Worm (Caenorhabditis elegans) whole organism, L1 larva: ENCODE results near the gene Y38C1AA.7.

ENCODE experiments used
- C16A3.4 ChIP-seq: fragments of 150-350 bp; optimal IDR thresholded peaks from 2 replicates; lab custom pipeline; 2014; ENCODE audit warnings: missing biosample characterization, missing genetic modification characterization
- alr-1 ChIP-seq: fragments of 200-800 bp; sonication (Bioruptor generic); optimal IDR thresholded peaks from 2 replicates; lab custom pipeline; 2018; ENCODE audit warnings: borderline replicate concordance, mild to moderate bottlenecking, missing genetic modification characterization, missing compliant biosample characterization
- aly-2 ChIP-seq: fragments of 150-350 bp; optimal IDR thresholded peaks from 2 replicates; lab custom pipeline; 2014; ENCODE audit warnings: missing biosample characterization, missing genetic modification characterization
- ama-1 ChIP-seq: fragments of 150-350 bp; optimal IDR thresholded peaks from 2 replicates; lab custom pipeline; 2014
- blmp-1 ChIP-seq: fragments of 150-350 bp; optimal IDR thresholded peaks from 2 replicates; lab custom pipeline; 2014; ENCODE audit warnings: missing biosample characterization, missing genetic modification characterization
- ceh-63 ChIP-seq: fragments of 200-800 bp; sonication (Bioruptor generic); optimal IDR thresholded peaks from 2 replicates; lab custom pipeline; 2018; ENCODE audit warnings: mild to moderate bottlenecking, missing genetic modification characterization, missing compliant biosample characterization
- ceh-8 ChIP-seq: fragments of 200-800 bp; sonication (Bioruptor generic); optimal IDR thresholded peaks from 2 replicates; lab custom pipeline; 2018; ENCODE audit warnings: mild to moderate bottlenecking, missing genetic modification characterization, moderate library complexity, missing compliant biosample characterization
- ceh-82 ChIP-seq, 3 experiments: fragments of 150-350 bp in 1 of 3; sonication (generic microtip) in 2 of 3; optimal IDR thresholded peaks; 2 replicates each; lab custom pipeline; 2014 to 2017; ENCODE audit warnings: missing biosample characterization in 3 of 3, missing genetic modification characterization in 3 of 3
- ceh-90 ChIP-seq: sonication (generic microtip); optimal IDR thresholded peaks from 2 replicates; lab custom pipeline; 2016; ENCODE audit warnings: missing genetic modification characterization, missing compliant biosample characterization
- dpl-1 ChIP-seq, 3 experiments: fragments of 150-350 bp in 2 of 3; sonication (generic microtip) in 1 of 3; optimal IDR thresholded peaks; 2 replicates each; lab custom pipeline; 2014 to 2017; ENCODE audit warnings: missing biosample characterization in 3 of 3, missing genetic modification characterization in 3 of 3, missing genetic modification reagents in 3 of 3
- dsc-1 ChIP-seq: sonication (generic microtip); optimal IDR thresholded peaks from 2 replicates; lab custom pipeline; 2016; ENCODE audit warnings: mild to moderate bottlenecking, missing genetic modification characterization, missing compliant biosample characterization
- efl-3 ChIP-seq: fragments of 200-800 bp; sonication (Bioruptor generic); optimal IDR thresholded peaks from 2 replicates; lab custom pipeline; 2018; ENCODE audit warnings: mild to moderate bottlenecking, missing genetic modification characterization, missing compliant biosample characterization
- egl-13 ChIP-seq: sonication (generic microtip); optimal IDR thresholded peaks from 2 replicates; lab custom pipeline; 2016; ENCODE audit warnings: missing genotype, missing genetic modification reagents, missing genetic modification characterization, missing compliant biosample characterization
- egl-27 ChIP-seq, 2 experiments: fragments of 150-350 bp in 1 of 2; sonication (generic microtip); optimal IDR thresholded peaks; 3 replicates each; lab custom pipeline; 2017 to 2018; ENCODE audit warnings: missing biosample characterization in 2 of 2, missing genetic modification characterization in 2 of 2, missing genetic modification reagents in 2 of 2
- elt-2 ChIP-seq: sonication (generic microtip); optimal IDR thresholded peaks from 2 replicates; lab custom pipeline; 2016; ENCODE audit warnings: missing genetic modification characterization, mild to moderate bottlenecking, inconsistent platforms, missing compliant biosample characterization, missing genetic modification reagents
- ets-5 ChIP-seq: fragments of 200-800 bp; sonication (Bioruptor generic); IDR thresholded peaks from 2 replicates; pipeline ENCODE4 v1.3.6; 2022; ENCODE audit warnings: missing genetic modification characterization, missing compliant biosample characterization
- fkh-8 ChIP-seq: sonication (generic microtip); optimal IDR thresholded peaks from 2 replicates; lab custom pipeline; 2016; ENCODE audit warnings: mild to moderate bottlenecking, missing genetic modification characterization, missing compliant biosample characterization
- fos-1 ChIP-seq: fragments of 150-350 bp; optimal IDR thresholded peaks from 2 replicates; lab custom pipeline; 2014; ENCODE audit warnings: missing biosample characterization, missing genetic modification characterization
- grh-1 ChIP-seq: fragments of 200-800 bp; sonication (Bioruptor generic); IDR thresholded peaks from 2 replicates; pipeline ENCODE4 v1.3.6; 2022; ENCODE audit warnings: missing genetic modification reagents, missing genetic modification characterization, missing compliant biosample characterization
- hpl-2 ChIP-seq: fragments of 150-350 bp; optimal IDR thresholded peaks from 2 replicates; lab custom pipeline; 2014; ENCODE audit warnings: missing biosample characterization, missing genetic modification reagents, missing genetic modification characterization
- isw-1 ChIP-seq: fragments of 200-800 bp; sonication (Bioruptor generic); IDR thresholded peaks from 2 replicates; pipeline ENCODE4 v1.3.6; 2022; ENCODE audit warnings: missing genetic modification characterization, missing compliant biosample characterization
- jun-1 ChIP-seq: fragments of 150-350 bp; optimal IDR thresholded peaks from 2 replicates; lab custom pipeline; 2014; ENCODE audit warnings: missing biosample characterization, missing genetic modification reagents, missing genetic modification characterization
- lin-13 ChIP-seq: fragments of 150-350 bp; optimal IDR thresholded peaks from 2 replicates; lab custom pipeline; 2014; ENCODE audit warnings: missing biosample characterization, missing genetic modification reagents, missing genetic modification characterization
- lin-14 ChIP-seq: fragments of 200-800 bp; sonication (Bioruptor generic); optimal IDR thresholded peaks from 2 replicates; lab custom pipeline; 2018; ENCODE audit warnings: mild to moderate bottlenecking, missing genetic modification characterization, moderate library complexity, missing compliant biosample characterization
- lin-35 ChIP-seq, 2 experiments: fragments of 150-350 bp; optimal IDR thresholded peaks; 2 replicates each; lab custom pipeline; 2014; ENCODE audit warnings: missing biosample characterization in 2 of 2, missing genetic modification characterization in 2 of 2, missing genetic modification reagents in 2 of 2
- lir-3 ChIP-seq: sonication (generic microtip); optimal IDR thresholded peaks from 2 replicates; lab custom pipeline; 2016; ENCODE audit warnings: mild to moderate bottlenecking, missing genetic modification characterization, moderate library complexity, missing compliant biosample characterization; ENCODE audit not compliant: poor library complexity
- lsy-2 ChIP-seq, 2 experiments: fragments of 150-350 bp; optimal IDR thresholded peaks; 2 replicates each; lab custom pipeline; 2014; ENCODE audit warnings: missing biosample characterization in 2 of 2, missing genetic modification characterization in 2 of 2
- mdl-1 ChIP-seq, 2 experiments: fragments of 150-350 bp; optimal IDR thresholded peaks; 2 replicates each; lab custom pipeline; 2014 to 2017; ENCODE audit warnings: missing biosample characterization in 2 of 2, missing genetic modification characterization in 2 of 2, inconsistent platforms in 1 of 2
- mef-2 ChIP-seq: fragments of 150-350 bp; optimal IDR thresholded peaks from 2 replicates; lab custom pipeline; 2014; ENCODE audit warnings: missing biosample characterization, missing genetic modification characterization
- nhr-237 ChIP-seq: fragments of 150-350 bp; optimal IDR thresholded peaks from 2 replicates; lab custom pipeline; 2014; ENCODE audit warnings: missing biosample characterization, missing genetic modification characterization
- nhr-28 ChIP-seq: fragments of 150-350 bp; optimal IDR thresholded peaks from 2 replicates; lab custom pipeline; 2014; ENCODE audit warnings: missing biosample characterization, missing genetic modification characterization
- nhr-77 ChIP-seq: fragments of 150-350 bp; optimal IDR thresholded peaks from 2 replicates; lab custom pipeline; 2014; ENCODE audit warnings: missing biosample characterization, missing genetic modification characterization
- pag-3 ChIP-seq: sonication (generic microtip); optimal IDR thresholded peaks from 2 replicates; lab custom pipeline; 2017; ENCODE audit warnings: missing genetic modification characterization, mild to moderate bottlenecking, missing compliant biosample characterization, antibody characterized with exemption, borderline replicate concordance; ENCODE audit not compliant: insufficient read depth
- rnt-1 ChIP-seq: sonication (generic microtip); optimal IDR thresholded peaks from 2 replicates; lab custom pipeline; 2016; ENCODE audit warnings: mild to moderate bottlenecking, missing genetic modification characterization, moderate library complexity, missing compliant biosample characterization
- skn-1 ChIP-seq: fragments of 150-350 bp; optimal IDR thresholded peaks from 2 replicates; lab custom pipeline; 2014; ENCODE audit warnings: missing biosample characterization, missing genetic modification characterization
- snpc-4 ChIP-seq: fragments of 150-350 bp; optimal IDR thresholded peaks from 2 replicates; lab custom pipeline; 2014; ENCODE audit warnings: missing biosample characterization, missing genetic modification characterization
- swsn-7 ChIP-seq: sonication (generic microtip); optimal IDR thresholded peaks from 2 replicates; lab custom pipeline; 2016; ENCODE audit warnings: missing genetic modification characterization, missing compliant biosample characterization
- tbx-2 ChIP-seq: sonication (generic microtip); optimal IDR thresholded peaks from 2 replicates; lab custom pipeline; 2016; ENCODE audit warnings: missing genetic modification characterization, missing compliant biosample characterization
- tlp-1 ChIP-seq: fragments of 150-350 bp; optimal IDR thresholded peaks from 2 replicates; lab custom pipeline; 2014; ENCODE audit warnings: missing biosample characterization, missing genetic modification characterization
- unc-130 ChIP-seq: fragments of 150-350 bp; optimal IDR thresholded peaks from 2 replicates; lab custom pipeline; 2017; ENCODE audit warnings: missing biosample characterization, missing genetic modification characterization, inconsistent platforms
- unc-30 ChIP-seq: sonication (generic microtip); optimal IDR thresholded peaks from 2 replicates; lab custom pipeline; 2017; ENCODE audit warnings: missing biosample characterization, missing genetic modification characterization
- unc-62 ChIP-seq: fragments of 150-350 bp; optimal IDR thresholded peaks from 2 replicates; lab custom pipeline; 2014; ENCODE audit warnings: missing biosample characterization, missing genetic modification reagents, missing genetic modification characterization
- unc-86 ChIP-seq: sonication (generic microtip); optimal IDR thresholded peaks from 2 replicates; lab custom pipeline; 2016; ENCODE audit warnings: missing genetic modification characterization, missing compliant biosample characterization
- unc-98 ChIP-seq: fragments of 200-800 bp; sonication (Bioruptor generic); IDR thresholded peaks from 2 replicates; pipeline ENCODE4 v1.3.6; 2022; ENCODE audit warnings: missing genetic modification characterization, missing compliant biosample characterization
- xbp-1 ChIP-seq: sonication (generic microtip); optimal IDR thresholded peaks from 2 replicates; lab custom pipeline; 2016; ENCODE audit warnings: missing genetic modification characterization, missing compliant biosample characterization
- zip-4 ChIP-seq: fragments of 200-800 bp; sonication (Bioruptor generic); optimal IDR thresholded peaks from 2 replicates; lab custom pipeline; 2018; ENCODE audit warnings: mild to moderate bottlenecking, missing genetic modification characterization, moderate library complexity, missing compliant biosample characterization
- ztf-11 ChIP-seq, 2 experiments: sonication (generic microtip); optimal IDR thresholded peaks; 2 replicates each; lab custom pipeline; 2016 to 2017; ENCODE audit warnings: missing genetic modification characterization in 2 of 2, missing biosample characterization in 1 of 2, missing compliant biosample characterization in 1 of 2
- ztf-4 ChIP-seq: fragments of 150-350 bp; optimal IDR thresholded peaks from 2 replicates; lab custom pipeline; 2014; ENCODE audit warnings: missing biosample characterization, missing genetic modification characterization

Y38C1AA.7 gene

ce11 chrIV:121607-122006 lies 37.2 kb upstream of the Y38C1AA.7 start, which contains the start of gene tut-1:
TSS of gene tut-1 (minus strand) at chrIV:121707.
- TF ChIP-seq lin-35 (GFP tag; optimal IDR thresholded peaks at IDR 0.05; lab: Kevin White, UChicago) (no peak), fkh-8 (tag; lab: Kevin White, UChicago) (no peak), skn-1 (tag; lab: Kevin White, UChicago) (no peak), tbx-2 (tag; lab: Kevin White, UChicago) (no peak), xbp-1 (no peak), egl-27 (tag; optimal IDR thresholded peaks at IDR 0.05; lab: Kevin White, UChicago) (no peak), ets-5 (no peak), nhr-28 (no peak), isw-1 (GFP tag; lab: Robert Waterston, UW) (no peak), tlp-1 (tag; lab: Kevin White, UChicago) (no peak)

ce11 chrIV:125881-126781 lies 32.6 kb upstream of the Y38C1AA.7 start, which contains the start of the genes grld-1 and cox-6C:
TSS of gene grld-1 (minus strand) at chrIV:125931.
TSS of gene cox-6C (plus strand) at chrIV:126731.
- TF ChIP-seq mdl-1 (tag; optimal IDR thresholded peaks at IDR 0.05; lab: Kevin White, UChicago): peak in 1 of 2 experiments; percentile 52
- TF ChIP-seq isw-1 (GFP tag; lab: Robert Waterston, UW): peak; percentile 68
- peak; percentile 58 for TF ChIP-seq lin-13
- TF ChIP-seq ceh-63 (GFP tag; lab: Kevin White, UChicago): no peak
- peak; percentile 24 to 55 (median 31) for TF ChIP-seq ceh-82 (tag; optimal IDR thresholded peaks at IDR 0.05; lab: Kevin White, UChicago)
- no peak for TF ChIP-seq ama-1
- peak; percentile 19 for TF ChIP-seq egl-13 (tag; lab: Kevin White, UChicago)
- TF ChIP-seq lsy-2 (tag; optimal IDR thresholded peaks at IDR 0.05; lab: Kevin White, UChicago): peak; percentile 94 to 98
- peak; percentile 60 for TF ChIP-seq C16A3.4 (tag; lab: Kevin White, UChicago)
- no peak for TF ChIP-seq blmp-1 (tag; lab: Kevin White, UChicago)
- TF ChIP-seq elt-2 (tag; lab: Kevin White, UChicago): no peak
- TF ChIP-seq efl-3 (GFP tag; lab: Kevin White, UChicago): no peak
- no peak for TF ChIP-seq lir-3 (tag; lab: Kevin White, UChicago)
- no peak for TF ChIP-seq grh-1
- peak; percentile 67 for TF ChIP-seq tbx-2 (tag; lab: Kevin White, UChicago)
- no peak for TF ChIP-seq snpc-4
- no peak for TF ChIP-seq unc-62 (GFP tag; lab: Kevin White, UChicago)
- peak; percentile 64 for TF ChIP-seq dsc-1 (tag; lab: Kevin White, UChicago)
- no peak for TF ChIP-seq hpl-2
- TF ChIP-seq ceh-8 (GFP tag; lab: Kevin White, UChicago): no peak
- peak; percentile 26 for TF ChIP-seq aly-2
- TF ChIP-seq nhr-77 (tag; lab: Kevin White, UChicago): peak; percentile 41
- TF ChIP-seq ceh-90 (tag; lab: Kevin White, UChicago): no peak
- TF ChIP-seq egl-27 (tag; optimal IDR thresholded peaks at IDR 0.05; lab: Kevin White, UChicago): no peak
- TF ChIP-seq pag-3 (tag; lab: Kevin White, UChicago): no peak
- no peak for TF ChIP-seq alr-1 (tag; lab: Kevin White, UChicago)
- TF ChIP-seq ztf-11 (tag; optimal IDR thresholded peaks at IDR 0.05; lab: Kevin White, UChicago): peak in 1 of 2 experiments; percentile 6
- TF ChIP-seq lin-14 (GFP tag; lab: Kevin White, UChicago): peak; percentile 75
- TF ChIP-seq unc-130 (tag; lab: Kevin White, UChicago): peak; percentile 60
- no peak for TF ChIP-seq ztf-4 (tag; lab: Kevin White, UChicago)
- peak; percentile 7 for TF ChIP-seq jun-1
- TF ChIP-seq unc-86: peak; percentile 75
- no peak for TF ChIP-seq fos-1 (tag; lab: Kevin White, UChicago)
- peak; percentile 73 for TF ChIP-seq swsn-7
- TF ChIP-seq ets-5: no peak
- 0 out of 2 replicates have a peak, but pooled peaks have one; percentile 16 for TF ChIP-seq unc-98 (GFP tag; lab: Robert Waterston, UW)
- no peak for TF ChIP-seq mef-2 (tag; lab: Kevin White, UChicago)
- TF ChIP-seq nhr-237 (tag; lab: Kevin White, UChicago): no peak
- no peak for TF ChIP-seq zip-4 (GFP tag; lab: Kevin White, UChicago)
- TF ChIP-seq dpl-1 (GFP tag; optimal IDR thresholded peaks at IDR 0.05; lab: Kevin White, UChicago): peak; percentile 46 to 70 (median 54)
- peak; percentile 45 for TF ChIP-seq rnt-1 (tag; lab: Kevin White, UChicago)
- TF ChIP-seq unc-30 (tag; lab: Kevin White, UChicago): no peak
- peak; percentile 76 for TF ChIP-seq fkh-8 (tag; lab: Kevin White, UChicago)
